Fruit fly (Drosophila melanogaster) whole organism, pupa: ENCODE results near the gene mEFG1.

Source experiments
- CG10348 ChIP-seq: fragments of 200-800 bp; sonication (Bioruptor generic); IDR thresholded peaks from 2 replicates; pipeline ENCODE4 v1.3.6; 2022; ENCODE audit warnings: missing biosample characterization, missing genetic modification characterization
- CG12605 ChIP-seq: fragments of 200-800 bp; sonication (Bioruptor generic); IDR thresholded peaks from 2 replicates; pipeline ENCODE4 v1.3.6; 2022; ENCODE audit warnings: missing biosample characterization, missing genetic modification characterization
- CG13204 ChIP-seq: fragments of 200-800 bp; sonication (Bioruptor generic); optimal IDR thresholded peaks from 2 replicates; lab custom pipeline; 2018; ENCODE audit warnings: missing biosample characterization, mild to moderate bottlenecking, missing genetic modification characterization, moderate library complexity
- CG14655 ChIP-seq: fragments of 200-800 bp; sonication (Bioruptor generic); optimal IDR thresholded peaks from 3 replicates; lab custom pipeline; 2017; ENCODE audit warnings: mild to moderate bottlenecking, missing biosample characterization, missing genetic modification reagents, missing genetic modification characterization
- CG15710 ChIP-seq: fragments of 200-800 bp; sonication (Bioruptor generic); optimal IDR thresholded peaks from 2 replicates; lab custom pipeline; 2018; ENCODE audit warnings: missing biosample characterization, mild to moderate bottlenecking, missing genetic modification characterization, moderate library complexity
- CG17806 ChIP-seq: fragments of 200-800 bp; sonication (Bioruptor generic); optimal IDR thresholded peaks from 2 replicates; lab custom pipeline; 2018; ENCODE audit warnings: missing biosample characterization, mild to moderate bottlenecking, missing genetic modification characterization, moderate library complexity
- CG32121 ChIP-seq: fragments of 200-800 bp; sonication (Bioruptor generic); IDR thresholded peaks from 2 replicates; pipeline ENCODE4 v1.3.6; 2022; ENCODE audit warnings: missing biosample characterization, missing genetic modification characterization
- CG34367 ChIP-seq: fragments of 200-800 bp; sonication (Bioruptor generic); optimal IDR thresholded peaks from 2 replicates; lab custom pipeline; 2018; ENCODE audit warnings: missing biosample characterization, mild to moderate bottlenecking, missing genetic modification characterization
- CG4496 ChIP-seq: fragments of 200-800 bp; sonication (Bioruptor generic); IDR thresholded peaks from 3 replicates; pipeline ENCODE4 v1.3.6; 2022; ENCODE audit warnings: missing biosample characterization, missing genetic modification characterization
- CG8159 ChIP-seq: fragments of 200-800 bp; sonication (Bioruptor generic); optimal IDR thresholded peaks from 3 replicates; lab custom pipeline; 2018; ENCODE audit warnings: missing biosample characterization, mild to moderate bottlenecking, missing genetic modification characterization, moderate library complexity
- CG8301 ChIP-seq: fragments of 200-800 bp; sonication (Bioruptor generic); optimal IDR thresholded peaks from 2 replicates; lab custom pipeline; 2018; ENCODE audit warnings: missing biosample characterization, mild to moderate bottlenecking, missing genetic modification characterization
- CG9948 ChIP-seq: fragments of 200-800 bp; sonication (Bioruptor generic); optimal IDR thresholded peaks from 2 replicates; lab custom pipeline; 2018; ENCODE audit warnings: missing biosample characterization, mild to moderate bottlenecking, missing genetic modification characterization, moderate library complexity
- D1 ChIP-seq: fragments of 200-800 bp; sonication (Bioruptor generic); optimal IDR thresholded peaks from 2 replicates; lab custom pipeline; 2018; ENCODE audit warnings: missing biosample characterization, mild to moderate bottlenecking, missing genetic modification characterization, moderate library complexity
- EcR ChIP-seq: fragments of 200-800 bp; sonication (Bioruptor generic); optimal IDR thresholded peaks from 3 replicates; lab custom pipeline; 2019; ENCODE audit warnings: missing biosample characterization, missing genetic modification characterization, mild to moderate bottlenecking, moderate library complexity, missing genetic modification reagents
- Ets98B ChIP-seq: fragments of 200-800 bp; sonication (Bioruptor generic); IDR thresholded peaks from 2 replicates; pipeline ENCODE4 v1.3.6; 2022; ENCODE audit warnings: missing biosample characterization, missing genetic modification characterization
- Pif1A ChIP-seq: fragments of 200-800 bp; sonication (Bioruptor generic); optimal IDR thresholded peaks from 3 replicates; lab custom pipeline; 2016; ENCODE audit warnings: missing biosample characterization, missing genetic modification characterization
- Pif1B ChIP-seq: fragments of 200-800 bp; sonication (Bioruptor generic); optimal IDR thresholded peaks from 3 replicates; lab custom pipeline; 2016; ENCODE audit warnings: missing biosample characterization, missing genetic modification characterization
- Snoo ChIP-seq: fragments of 200-800 bp; sonication (Bioruptor generic); optimal IDR thresholded peaks from 3 replicates; lab custom pipeline; 2017; ENCODE audit warnings: missing biosample characterization, mild to moderate bottlenecking, missing genetic modification characterization, inconsistent platforms
- fd96Ca ChIP-seq: fragments of 200-800 bp; sonication (Bioruptor generic); IDR thresholded peaks from 3 replicates; pipeline ENCODE4 v1.3.6; 2022; ENCODE audit warnings: missing biosample characterization, missing genetic modification characterization
- gl ChIP-seq: fragments of 200-800 bp; sonication (Bioruptor generic); optimal IDR thresholded peaks from 2 replicates; lab custom pipeline; 2018; ENCODE audit warnings: missing biosample characterization, mild to moderate bottlenecking, missing genetic modification characterization
- rn ChIP-seq: fragments of 200-800 bp; sonication (Bioruptor generic); IDR thresholded peaks from 2 replicates; pipeline ENCODE4 v1.3.6; 2022; ENCODE audit warnings: missing biosample characterization, missing genetic modification characterization

mEFG1 gene

DNA sequence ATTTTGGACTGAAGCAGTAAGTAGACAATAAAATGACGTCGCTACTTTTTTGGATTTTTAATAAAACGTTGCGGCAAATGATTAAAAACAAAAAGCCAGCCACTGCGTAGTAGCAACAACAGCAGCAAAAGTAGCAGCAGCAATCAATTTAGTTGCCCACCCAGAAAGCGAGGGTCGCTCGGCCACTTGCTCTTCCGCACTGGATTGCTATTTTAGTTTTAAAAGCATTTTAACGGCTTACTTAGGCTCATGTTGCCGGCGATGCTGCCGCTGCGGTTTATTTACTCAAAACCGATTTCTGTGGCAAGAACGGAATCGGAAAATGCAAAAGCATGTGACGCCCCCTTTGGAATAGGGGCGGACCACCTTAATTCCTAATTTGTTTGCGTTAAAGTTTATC lies 39.7 kb upstream of the mEFG1 start:
- TF ChIP-seq fd96Ca (GFP tag; lab: Robert Waterston, UW) (no peak), CG9948 (no peak), CG17806 (tag; lab: Kevin White, UChicago) (no peak), CG34367 (no peak), Ets98B (GFP tag; lab: Robert Waterston, UW) (no peak)

- TF ChIP-seq Ets98B (GFP tag; lab: Robert Waterston, UW) (no peak), Pif1B (no peak), Pif1A (GFP tag; lab: Kevin White, UChicago) (peak; percentile 27), Snoo (tag; lab: Kevin White, UChicago) (peak; percentile 8), CG15710 (peak; percentile 6)
Measured at dm6 chr2L:7261989-7262388, 39.1 kb upstream of the mEFG1 start.

dm6 chr2L:7260251-7260650 lies 37.4 kb upstream of the mEFG1 start:
- TF ChIP-seq CG9948 (no peak), Ets98B (GFP tag; lab: Robert Waterston, UW) (0 out of 2 replicates have a peak, but pooled peaks have one; percentile 6)

- no peak for TF ChIP-seq Ets98B (GFP tag; lab: Robert Waterston, UW)
- TF ChIP-seq CG9948, result no peak
- no peak for TF ChIP-seq CG8301 (tag; lab: Kevin White, UChicago)
- TF ChIP-seq CG34367, result no peak
- no peak for TF ChIP-seq CG32121 (GFP tag; lab: Robert Waterston, UW)
- TF ChIP-seq CG14655 (GFP tag; lab: Kevin White, UChicago), result no peak
- no peak for TF ChIP-seq CG12605 (GFP tag; lab: Robert Waterston, UW)
- TF ChIP-seq EcR (GFP tag; lab: Kevin White, UChicago), result no peak
- no peak for TF ChIP-seq gl (tag; lab: Kevin White, UChicago)
- no peak for TF ChIP-seq Snoo (tag; lab: Kevin White, UChicago)
- TF ChIP-seq rn, result no peak
- no peak for TF ChIP-seq Pif1B
- TF ChIP-seq Pif1A (GFP tag; lab: Kevin White, UChicago), result no peak
- TF ChIP-seq, all 21 proteins: peak for 0
Measured at dm6 chr2L:7259500-7259899, 36.6 kb upstream of the mEFG1 start.

DNA sequence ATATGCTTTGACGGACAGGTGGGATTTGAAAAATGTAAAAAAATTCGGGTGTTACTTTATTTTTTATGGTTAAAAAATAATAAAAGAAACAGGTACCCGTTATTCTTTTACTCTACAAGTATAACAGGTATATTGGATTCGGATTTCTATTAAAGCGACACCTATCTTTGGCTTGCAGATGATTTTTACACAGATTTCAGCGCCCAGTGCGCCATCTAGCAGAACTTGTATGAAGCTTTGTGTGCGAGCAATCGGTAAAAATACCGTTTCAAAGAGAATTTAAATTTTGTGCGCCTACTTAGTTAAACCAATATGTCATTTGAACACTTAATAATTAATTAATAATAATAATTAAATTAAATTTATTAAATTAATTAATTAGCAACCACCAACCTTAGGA lies 35.2 kb upstream of the mEFG1 start:
- TF ChIP-seq Snoo (tag; lab: Kevin White, UChicago) (peak; percentile 20), Pif1B (no peak), D1 (tag; lab: Kevin White, UChicago) (peak; percentile 59)

DNA sequence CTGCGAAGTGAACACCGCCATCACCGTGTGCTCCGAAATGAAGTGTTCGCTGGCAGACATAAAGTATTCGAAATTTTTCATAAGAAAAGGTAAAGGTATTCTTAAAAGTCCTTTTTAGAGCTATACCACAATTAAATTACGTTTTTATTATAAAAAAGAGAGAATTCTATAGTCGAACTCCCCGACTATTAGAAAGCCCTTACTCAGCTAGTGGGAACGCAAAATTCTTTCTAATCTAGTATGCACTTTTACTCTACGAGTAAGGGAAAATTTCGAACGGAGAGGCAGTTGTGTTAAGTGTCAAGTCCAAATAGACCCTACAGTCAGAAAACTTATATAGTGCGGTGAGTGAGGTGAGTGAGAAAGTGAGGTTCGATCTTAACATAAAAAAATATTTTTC lies 34.3 kb upstream of the mEFG1 start, which contains the start of gene CG31909:
TSS of gene CG31909 (plus strand) at position 301 of the 400 bp plus-strand sequence.
- TF ChIP-seq CG14655 (GFP tag; lab: Kevin White, UChicago) (no peak), CG8301 (tag; lab: Kevin White, UChicago) (no peak), D1 (tag; lab: Kevin White, UChicago) (no peak), CG10348 (GFP tag; lab: Robert Waterston, UW) (no peak), Snoo (tag; lab: Kevin White, UChicago) (no peak), CG9948 (no peak), CG17806 (tag; lab: Kevin White, UChicago) (no peak), CG32121 (GFP tag; lab: Robert Waterston, UW) (no peak), Pif1B (no peak), CG4496 (GFP tag; lab: Robert Waterston, UW) (no peak), CG13204 (GFP tag; lab: Kevin White, UChicago) (no peak), CG34367 (no peak), EcR (GFP tag; lab: Kevin White, UChicago) (no peak), rn (no peak), Ets98B (GFP tag; lab: Robert Waterston, UW) (no peak), CG15710 (no peak), CG12605 (GFP tag; lab: Robert Waterston, UW) (no peak), Pif1A (GFP tag; lab: Kevin White, UChicago) (no peak)

DNA sequence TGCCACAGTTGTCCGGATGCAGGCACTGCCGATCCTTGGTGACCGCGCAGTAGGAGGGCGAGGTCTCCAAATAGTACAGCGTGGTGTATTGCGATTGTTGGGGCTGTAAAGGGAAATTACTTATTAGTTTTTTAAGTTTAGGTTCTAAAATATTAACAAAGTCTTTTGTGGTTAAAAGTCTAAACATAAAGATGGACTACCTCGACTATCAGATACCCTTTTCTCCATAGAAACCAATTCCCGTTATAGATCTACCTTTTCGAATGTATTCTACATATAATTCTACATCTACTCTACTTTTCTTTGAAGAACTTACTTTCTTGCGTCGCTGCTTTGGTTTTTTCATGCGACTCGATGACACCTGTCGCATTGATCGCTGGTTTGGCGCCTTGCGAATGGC lies 33.3 kb upstream of the mEFG1 start:
- TF ChIP-seq CG8301 (tag; lab: Kevin White, UChicago), result no peak
- no peak for TF ChIP-seq CG12605 (GFP tag; lab: Robert Waterston, UW)
- TF ChIP-seq Pif1A (GFP tag; lab: Kevin White, UChicago), result no peak
- no peak for TF ChIP-seq CG34367
- no peak for TF ChIP-seq Pif1B
- no peak for TF ChIP-seq Ets98B (GFP tag; lab: Robert Waterston, UW)
- no peak for TF ChIP-seq fd96Ca (GFP tag; lab: Robert Waterston, UW)
- no peak for TF ChIP-seq CG10348 (GFP tag; lab: Robert Waterston, UW)
- no peak for TF ChIP-seq Snoo (tag; lab: Kevin White, UChicago)

DNA sequence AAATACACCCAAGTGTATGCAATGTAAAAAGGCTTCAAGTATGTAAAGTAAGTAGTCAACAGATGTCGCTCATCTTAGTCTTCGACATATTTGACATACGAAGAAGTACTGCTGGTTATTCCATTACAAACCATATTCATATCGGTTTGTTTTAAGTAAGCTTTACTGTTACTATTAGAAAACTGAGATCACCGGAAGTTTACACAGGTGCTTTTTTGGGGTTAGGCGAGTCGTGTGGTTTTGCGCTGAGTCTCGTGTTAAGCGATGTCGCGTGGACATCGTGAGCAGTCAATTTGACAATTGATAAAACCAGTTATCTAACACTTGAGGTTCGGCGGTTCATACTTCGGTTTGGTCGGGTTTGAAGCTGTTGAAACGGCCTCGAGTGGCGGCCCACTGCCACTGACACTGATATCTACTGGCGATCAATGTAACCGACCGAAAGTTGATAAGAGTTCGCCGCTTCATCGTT lies 31.9 kb upstream of the mEFG1 start:
- no peak for TF ChIP-seq CG8301 (tag; lab: Kevin White, UChicago)
- TF ChIP-seq CG15710, result no peak
- TF ChIP-seq Pif1A (GFP tag; lab: Kevin White, UChicago), result no peak
- TF ChIP-seq Pif1B, result no peak
- no peak for TF ChIP-seq D1 (tag; lab: Kevin White, UChicago)
- TF ChIP-seq CG10348 (GFP tag; lab: Robert Waterston, UW), result no peak
- no peak for TF ChIP-seq CG8159 (tag; lab: Kevin White, UChicago)
- no peak for TF ChIP-seq CG34367
